Fruit fly (Drosophila melanogaster) whole organism, prepupa: ENCODE results near the gene CG12398.

ENCODE experiments used
- CG10631 ChIP-seq: fragments of 200-800 bp; sonication (Bioruptor generic); optimal IDR thresholded peaks from 2 replicates; lab custom pipeline; 2016; ENCODE audit warnings: missing biosample characterization, missing genetic modification characterization
- CG10669 ChIP-seq: fragments of 200-800 bp; sonication (Bioruptor generic); optimal IDR thresholded peaks from 3 replicates; lab custom pipeline; 2018; ENCODE audit warnings: missing biosample characterization, mild to moderate bottlenecking, missing genetic modification characterization, moderate library complexity
- CG11902 ChIP-seq: fragments of 200-800 bp; sonication (Bioruptor generic); optimal IDR thresholded peaks from 3 replicates; lab custom pipeline; 2016; ENCODE audit warnings: missing biosample characterization, missing genetic modification characterization
- CG15336 ChIP-seq: fragments of 200-800 bp; sonication (Bioruptor generic); IDR thresholded peaks from 2 replicates; pipeline ENCODE4 v1.3.6; 2022; ENCODE audit warnings: missing biosample characterization, missing genetic modification characterization
- CG16779 ChIP-seq: fragments of 200-800 bp; sonication (Bioruptor generic); optimal IDR thresholded peaks from 3 replicates; lab custom pipeline; 2017; ENCODE audit warnings: missing biosample characterization, mild to moderate bottlenecking, missing genetic modification characterization
- CG3032 ChIP-seq: fragments of 200-800 bp; optimal IDR thresholded peaks from 2 replicates; lab custom pipeline; 2019; ENCODE audit warnings: missing biosample characterization, mild to moderate bottlenecking, missing genetic modification characterization, moderate library complexity
- CG31627 ChIP-seq: fragments of 200-800 bp; sonication (Bioruptor generic); optimal IDR thresholded peaks from 3 replicates; lab custom pipeline; 2016; ENCODE audit warnings: missing biosample characterization, missing genetic modification characterization
- CG32006 ChIP-seq: fragments of 200-800 bp; sonication (Bioruptor generic); optimal IDR thresholded peaks from 3 replicates; lab custom pipeline; 2017; ENCODE audit warnings: missing biosample characterization, mild to moderate bottlenecking, missing genetic modification characterization
- CG3919 ChIP-seq: fragments of 200-800 bp; sonication (Bioruptor generic); optimal IDR thresholded peaks from 3 replicates; lab custom pipeline; 2016; ENCODE audit warnings: missing biosample characterization, missing genetic modification characterization
- CG4318 ChIP-seq: fragments of 200-800 bp; sonication (Bioruptor generic); optimal IDR thresholded peaks from 3 replicates; lab custom pipeline; 2017; ENCODE audit warnings: missing biosample characterization, mild to moderate bottlenecking, missing genetic modification characterization
- CG6163 ChIP-seq: fragments of 200-800 bp; sonication (Bioruptor generic); IDR thresholded peaks from 3 replicates; pipeline ENCODE4 v1.3.6; 2022; ENCODE audit warnings: missing biosample characterization, missing genetic modification characterization
- CG6276 ChIP-seq: fragments of 200-800 bp; sonication (Bioruptor generic); optimal IDR thresholded peaks from 2 replicates; lab custom pipeline; 2017; ENCODE audit warnings: missing biosample characterization, mild to moderate bottlenecking, missing genetic modification characterization
- CG6854 ChIP-seq: fragments of 200-800 bp; sonication (Bioruptor generic); optimal IDR thresholded peaks from 2 replicates; lab custom pipeline; 2017; ENCODE audit warnings: missing biosample characterization, mild to moderate bottlenecking, missing genetic modification characterization
- CG7368 ChIP-seq: fragments of 200-800 bp; sonication (Bioruptor generic); optimal IDR thresholded peaks from 3 replicates; lab custom pipeline; 2016; ENCODE audit warnings: missing biosample characterization, missing genetic modification characterization
- CG8119 ChIP-seq: fragments of 200-800 bp; sonication (Bioruptor generic); IDR thresholded peaks from 3 replicates; pipeline ENCODE4 v1.3.6; 2022; ENCODE audit warnings: missing biosample characterization, missing genetic modification characterization
- CG8319 ChIP-seq: fragments of 200-800 bp; sonication (Bioruptor generic); optimal IDR thresholded peaks from 3 replicates; lab custom pipeline; 2016; ENCODE audit warnings: missing biosample characterization, missing genetic modification characterization
- CG9139 ChIP-seq: fragments of 200-800 bp; sonication (Bioruptor generic); optimal IDR thresholded peaks from 3 replicates; lab custom pipeline; 2017; ENCODE audit warnings: missing biosample characterization, mild to moderate bottlenecking, missing genetic modification characterization
- Eip78C ChIP-seq: fragments of 200-800 bp; sonication (Bioruptor generic); peaks from one replicate; lab custom pipeline; 2016; ENCODE audit warnings: missing biosample characterization, missing genetic modification characterization
- Ets21C ChIP-seq: fragments of 200-800 bp; sonication (Bioruptor generic); optimal IDR thresholded peaks from 3 replicates; lab custom pipeline; 2016; ENCODE audit warnings: missing biosample characterization, missing genetic modification characterization
- Ets96B ChIP-seq: fragments of 200-800 bp; optimal IDR thresholded peaks from 2 replicates; lab custom pipeline; 2019; ENCODE audit warnings: missing biosample characterization, mild to moderate bottlenecking, missing genetic modification characterization, moderate library complexity
- Hr39 ChIP-seq: fragments of 200-800 bp; sonication (Bioruptor generic); optimal IDR thresholded peaks from 2 replicates; lab custom pipeline; 2016; ENCODE audit warnings: missing biosample characterization, missing genetic modification characterization
- Hr4 ChIP-seq: fragments of 200-800 bp; sonication (Bioruptor generic); optimal IDR thresholded peaks from 3 replicates; lab custom pipeline; 2016; ENCODE audit warnings: missing biosample characterization, missing genetic modification characterization
- Lpt ChIP-seq: fragments of 200-800 bp; sonication (Bioruptor generic); optimal IDR thresholded peaks from 3 replicates; lab custom pipeline; 2016; ENCODE audit warnings: missing biosample characterization, missing genetic modification characterization
- OdsH ChIP-seq: fragments of 200-800 bp; sonication (Bioruptor generic); optimal IDR thresholded peaks from 3 replicates; lab custom pipeline; 2016; ENCODE audit warnings: missing biosample characterization, missing genetic modification characterization
- Smox ChIP-seq: fragments of 200-800 bp; sonication (Bioruptor generic); optimal IDR thresholded peaks from 3 replicates; lab custom pipeline; 2016; ENCODE audit warnings: missing biosample characterization, missing genetic modification characterization
- Sox15 ChIP-seq: fragments of 200-800 bp; sonication (Bioruptor generic); optimal IDR thresholded peaks from 3 replicates; lab custom pipeline; 2016; ENCODE audit warnings: missing biosample characterization, missing genetic modification characterization
- acj6 ChIP-seq: fragments of 200-800 bp; sonication (Bioruptor generic); optimal IDR thresholded peaks from 3 replicates; lab custom pipeline; 2016; ENCODE audit warnings: missing biosample characterization, missing genetic modification characterization
- dac ChIP-seq: fragments of 200-800 bp; sonication (Bioruptor generic); optimal IDR thresholded peaks from 2 replicates; lab custom pipeline; 2017; ENCODE audit warnings: missing biosample characterization, mild to moderate bottlenecking, missing genetic modification characterization
- dsx ChIP-seq: fragments of 200-800 bp; optimal IDR thresholded peaks from 3 replicates; lab custom pipeline; 2019; ENCODE audit warnings: missing biosample characterization, mild to moderate bottlenecking, missing genetic modification characterization, moderate library complexity; ENCODE audit not compliant: poor library complexity, severe bottlenecking
- fd85E ChIP-seq: fragments of 200-800 bp; sonication (Bioruptor generic); optimal IDR thresholded peaks from 3 replicates; lab custom pipeline; 2016; ENCODE audit warnings: missing biosample characterization, missing genetic modification characterization
- fkh ChIP-seq: fragments of 200-800 bp; sonication (Bioruptor generic); optimal IDR thresholded peaks from 3 replicates; lab custom pipeline; 2017; ENCODE audit warnings: missing biosample characterization, mild to moderate bottlenecking, missing genetic modification characterization, moderate library complexity
- pdm3 ChIP-seq: fragments of 200-800 bp; sonication (Bioruptor generic); optimal IDR thresholded peaks from 3 replicates; lab custom pipeline; 2016; ENCODE audit warnings: missing biosample characterization, missing genetic modification characterization
- salr ChIP-seq, 2 experiments: fragments of 200-800 bp; sonication (Bioruptor generic); optimal IDR thresholded peaks; 3 replicates each; lab custom pipeline; 2016 to 2018; ENCODE audit warnings: missing biosample characterization in 2 of 2, missing genetic modification characterization in 2 of 2, mild to moderate bottlenecking in 1 of 2
- ss ChIP-seq, 2 experiments: fragments of 200-800 bp; sonication (Bioruptor generic); optimal IDR thresholded peaks; 2 replicates in 1 of 2; 3 replicates in 1 of 2; lab custom pipeline; 2017 to 2018; ENCODE audit warnings: mild to moderate bottlenecking in 2 of 2, missing biosample characterization in 2 of 2, missing genetic modification characterization in 2 of 2, moderate library complexity in 1 of 2
- vri ChIP-seq: fragments of 200-800 bp; sonication (Bioruptor generic); optimal IDR thresholded peaks from 3 replicates; lab custom pipeline; 2016; ENCODE audit warnings: missing biosample characterization, mild to moderate bottlenecking, missing genetic modification characterization

The CG12398 gene

dm6 chrX:14936250-14936649 is 22.6 kb upstream of the CG12398 start (continued):
- no peak for TF ChIP-seq CG6163
- no peak for TF ChIP-seq CG4318 (GFP tag; lab: Kevin White, UChicago)
- peak; percentile 18 for TF ChIP-seq vri (GFP tag; lab: Kevin White, UChicago)
- TF ChIP-seq CG3032 (tag; lab: Kevin White, UChicago): no peak
- no peak for TF ChIP-seq Smox (GFP tag; lab: Kevin White, UChicago)
- TF ChIP-seq CG9139 (GFP tag; lab: Kevin White, UChicago): peak; percentile 1
- TF ChIP-seq CG32006 (GFP tag; lab: Kevin White, UChicago): no peak
- no peak for TF ChIP-seq salr (GFP tag; optimal IDR thresholded peaks at IDR 0.05; lab: Kevin White, UChicago)
- TF ChIP-seq CG10631: no peak
- TF ChIP-seq fkh (GFP tag; lab: Kevin White, UChicago): no peak
- no peak for TF ChIP-seq CG11902 (GFP tag; lab: Kevin White, UChicago)
- no peak for TF ChIP-seq Lpt (GFP tag; lab: Kevin White, UChicago)
- TF ChIP-seq CG3919 (GFP tag; lab: Kevin White, UChicago): no peak

dm6 chrX:14931296-14931695 is 17.7 kb upstream of the CG12398 start:
- TF ChIP-seq CG3032 (tag; lab: Kevin White, UChicago) (no peak), CG31627 (GFP tag; lab: Kevin White, UChicago) (no peak), Hr39 (GFP tag; lab: Kevin White, UChicago) (no peak), CG15336 (GFP tag; lab: Robert Waterston, UW) (no peak), CG11902 (GFP tag; lab: Kevin White, UChicago) (no peak), Ets96B (tag; lab: Kevin White, UChicago) (no peak), salr (GFP tag; optimal IDR thresholded peaks at IDR 0.05; lab: Kevin White, UChicago) (no peak), Lpt (GFP tag; lab: Kevin White, UChicago) (no peak), dac (GFP tag; lab: Kevin White, UChicago) (no peak), CG6163 (no peak), CG8319 (GFP tag; lab: Kevin White, UChicago) (no peak), OdsH (GFP tag; lab: Kevin White, UChicago) (no peak), acj6 (GFP tag; lab: Kevin White, UChicago) (no peak), Ets21C (no peak)

- TF ChIP-seq fd85E (GFP tag; lab: Kevin White, UChicago) (no peak), Eip78C (GFP tag; lab: Kevin White, UChicago) (peak; percentile 34), CG6163 (no peak), CG7368 (GFP tag; lab: Kevin White, UChicago) (no peak), vri (GFP tag; lab: Kevin White, UChicago) (peak; percentile 42)
Observed at dm6 chrX:14929813-14930212, 16.2 kb upstream of the CG12398 start.

dm6 chrX:14928844-14929243 is 15.2 kb upstream of the CG12398 start, which contains the start of gene CG32591:
TSS of gene CG32591 (minus strand) at chrX:14928944.
- no peak for TF ChIP-seq salr (GFP tag; optimal IDR thresholded peaks at IDR 0.05; lab: Kevin White, UChicago)
- no peak for TF ChIP-seq CG6854 (GFP tag; lab: Kevin White, UChicago)
- TF ChIP-seq CG3032 (tag; lab: Kevin White, UChicago): no peak
- TF ChIP-seq fd85E (GFP tag; lab: Kevin White, UChicago): no peak
- no peak for TF ChIP-seq CG8119 (GFP tag; lab: Robert Waterston, UW)
- no peak for TF ChIP-seq CG16779 (tag; lab: Kevin White, UChicago)
- no peak for TF ChIP-seq OdsH (GFP tag; lab: Kevin White, UChicago)
- no peak for TF ChIP-seq Sox15
- TF ChIP-seq dsx (GFP tag; lab: Kevin White, UChicago): no peak
- TF ChIP-seq pdm3 (GFP tag; lab: Kevin White, UChicago): no peak
- TF ChIP-seq CG6276 (GFP tag; lab: Kevin White, UChicago): no peak
- no peak for TF ChIP-seq ss (GFP tag; optimal IDR thresholded peaks at IDR 0.05; lab: Kevin White, UChicago)
- no peak for TF ChIP-seq CG7368 (GFP tag; lab: Kevin White, UChicago)
- no peak for TF ChIP-seq Hr4 (GFP tag; lab: Kevin White, UChicago)
- no peak for TF ChIP-seq CG4318 (GFP tag; lab: Kevin White, UChicago)
- no peak for TF ChIP-seq CG15336 (GFP tag; lab: Robert Waterston, UW)
- TF ChIP-seq CG10669 (GFP tag; lab: Kevin White, UChicago): no peak
- no peak for TF ChIP-seq Hr39 (GFP tag; lab: Kevin White, UChicago)
- TF ChIP-seq, all 60 proteins: peak for 0
